Worm (Caenorhabditis elegans) whole organism, dauer: ENCODE measurements around the gene T23B7.2.
"Not testable (repeated sequence)": the region's sequence is repeated elsewhere in the genome, so short reads cannot be mapped to it uniquely, and the experiment has no call there.

Experiments
- unc-62 ChIP-seq: sonication (generic microtip); optimal IDR thresholded peaks from 2 replicates; lab custom pipeline; 2017; ENCODE audit warnings: missing biosample characterization, missing genetic modification reagents, missing genetic modification characterization

Gene T23B7.2

ce11 chrII:4842143-4842658, at the start of gene T23B7.2, which contains the start of gene nspd-4:
Gene T23B7.2, minus strand, starts transcription at chrII:4842243.
Gene nspd-4, plus strand, starts transcription at chrII:4842608.
- TF ChIP-seq unc-62 (GFP tag; lab: Kevin White, UChicago): not testable (repeated sequence)

- no peak for TF ChIP-seq unc-62 (GFP tag; lab: Kevin White, UChicago)
Observed at ce11 chrII:4891012-4891775, 49.2 kb upstream of the T23B7.2 start, which contains the start of gene gst-9. Gene gst-9, plus strand, starts transcription at chrII:4891585.

ce11 chrII:4888527-4889487, 46.8 kb upstream of the T23B7.2 start, which contains the start of gene pgm-1:
Gene pgm-1, plus strand, starts transcription at chrII:4889437.
- TF ChIP-seq unc-62 (GFP tag; lab: Kevin White, UChicago): no peak

ce11 chrII:4885976-4886375, 43.9 kb upstream of the T23B7.2 start, which contains the start of gene R05F9.7:
Gene R05F9.7, plus strand, starts transcription at chrII:4886276.
- TF ChIP-seq unc-62 (GFP tag; lab: Kevin White, UChicago): no peak

ce11 chrII:4884403-4884802, 42.4 kb upstream of the T23B7.2 start:
- TF ChIP-seq unc-62 (GFP tag; lab: Kevin White, UChicago): no peak

DNA sequence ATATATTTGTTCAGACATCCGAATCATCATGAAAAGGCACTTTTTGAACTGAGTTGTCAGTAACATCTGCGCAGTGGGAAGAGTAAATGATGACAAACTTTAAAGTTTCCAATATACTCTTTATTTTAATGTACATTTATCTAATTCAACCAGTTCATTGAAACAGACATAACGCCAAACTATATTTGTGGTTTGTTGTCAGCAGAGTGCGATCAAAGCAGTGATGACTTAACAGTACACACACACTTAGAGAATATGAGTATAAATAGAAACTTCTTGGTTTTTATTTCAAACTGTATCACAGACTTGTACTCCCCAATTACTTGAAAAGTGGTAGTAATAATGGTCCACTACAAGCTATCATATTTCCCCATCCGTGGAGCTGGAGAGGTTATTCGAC, 41.4 kb upstream of the T23B7.2 start, which contains the start of gene gst-8:
Gene gst-8, plus strand, starts transcription at position 301 of the 400 bp plus-strand sequence.
- TF ChIP-seq unc-62 (GFP tag; lab: Kevin White, UChicago): no peak

- TF ChIP-seq unc-62 (GFP tag; lab: Kevin White, UChicago): no peak
Observed at ce11 chrII:4882498-4882897, 40.5 kb upstream of the T23B7.2 start.

DNA sequence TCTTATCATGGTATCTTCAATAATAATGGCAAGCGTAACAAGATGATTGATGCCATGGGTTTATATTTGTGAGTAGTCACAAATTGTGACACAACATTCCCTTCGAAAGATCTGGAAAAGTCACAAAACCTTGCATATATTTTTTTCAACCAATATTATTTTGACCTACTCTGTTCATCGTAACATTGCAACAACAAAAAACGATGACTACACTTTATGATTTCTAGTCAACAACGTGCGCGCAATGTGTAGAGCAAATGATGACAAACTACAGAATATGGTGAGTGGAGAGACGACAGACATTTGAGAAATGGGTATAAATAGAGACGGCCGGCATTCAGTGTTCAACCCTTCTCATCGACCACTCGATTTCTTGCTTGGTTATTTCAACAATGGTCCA, 39.7 kb upstream of the T23B7.2 start, which contains the start of gene gst-7:
Gene gst-7, plus strand, starts transcription at position 336 of the 400 bp plus-strand sequence.
- TF ChIP-seq unc-62 (GFP tag; lab: Kevin White, UChicago): no peak

DNA sequence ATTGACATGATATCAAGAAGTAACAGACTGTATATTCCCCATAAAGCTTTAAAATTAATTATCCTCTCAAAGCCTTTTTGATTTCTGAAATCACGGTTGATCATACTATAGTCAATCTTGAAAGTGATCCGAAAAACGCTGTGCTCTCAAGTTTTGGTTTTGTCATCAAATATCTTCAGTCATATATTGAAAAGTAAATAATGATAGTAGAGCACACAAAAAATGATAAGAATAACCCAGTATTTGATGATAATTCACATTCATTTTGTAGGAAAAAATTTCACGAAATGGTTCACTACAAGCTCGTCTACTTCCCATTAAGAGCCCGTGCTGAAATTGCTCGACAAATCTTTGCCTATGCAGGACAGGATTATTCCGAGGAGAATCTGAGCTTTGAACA, 37.6 kb upstream of the T23B7.2 start, which contains the start of gene gst-6:
Gene gst-6, plus strand, starts transcription at position 263 of the 400 bp plus-strand sequence.
- TF ChIP-seq unc-62 (GFP tag; lab: Kevin White, UChicago): no peak

DNA sequence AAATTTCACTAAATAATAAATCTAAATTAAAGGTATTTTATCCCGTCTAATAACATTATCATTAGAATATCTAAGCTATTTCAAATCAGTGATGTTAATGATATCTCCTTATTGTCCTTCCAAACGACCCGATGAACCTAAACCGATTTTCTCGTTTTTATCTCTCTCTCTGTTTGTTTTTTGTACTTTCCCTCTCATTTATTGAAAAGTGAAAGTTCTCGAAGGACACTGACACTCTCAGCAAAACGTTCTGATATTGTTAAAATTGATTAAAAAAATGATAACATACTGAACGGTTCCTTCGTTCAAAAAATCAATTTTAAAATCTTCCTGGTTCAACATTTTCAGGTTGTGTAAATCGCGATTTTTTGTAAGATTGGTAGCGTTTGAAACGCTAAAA, 34.0 kb upstream of the T23B7.2 start, which contains the start of gene F11G11.13:
Gene F11G11.13, minus strand, starts transcription at position 89 of the 400 bp plus-strand sequence.
- no peak for TF ChIP-seq unc-62 (GFP tag; lab: Kevin White, UChicago)

DNA sequence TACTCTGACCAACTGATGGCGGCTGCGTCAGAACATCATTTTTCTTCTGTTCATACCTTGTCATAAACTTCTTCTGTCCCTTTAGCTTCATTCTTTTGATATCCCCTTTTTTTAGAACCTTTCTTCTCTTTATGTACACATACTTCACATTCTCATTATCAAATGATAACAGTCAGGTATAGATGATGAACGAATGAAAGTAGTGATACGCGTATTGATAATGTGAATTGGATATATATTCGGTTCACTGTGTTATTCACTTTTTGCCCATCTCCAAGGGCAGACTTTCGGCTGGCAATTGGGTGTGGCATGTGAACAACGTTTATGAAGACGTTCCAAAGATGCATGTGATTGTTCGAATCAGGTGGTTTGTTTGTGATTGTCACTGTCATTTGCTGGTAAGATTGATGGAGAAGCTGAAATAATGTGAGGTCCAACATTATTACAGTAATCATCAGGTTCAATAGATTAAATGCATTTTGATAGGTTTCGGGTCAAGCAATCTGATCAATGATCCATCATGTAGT, 32.4 kb upstream of the T23B7.2 start, which contains the start of gene F11G11.15:
Gene F11G11.15, plus strand, starts transcription at position 511 of the 527 bp plus-strand sequence.
- no peak for TF ChIP-seq unc-62 (GFP tag; lab: Kevin White, UChicago)

DNA sequence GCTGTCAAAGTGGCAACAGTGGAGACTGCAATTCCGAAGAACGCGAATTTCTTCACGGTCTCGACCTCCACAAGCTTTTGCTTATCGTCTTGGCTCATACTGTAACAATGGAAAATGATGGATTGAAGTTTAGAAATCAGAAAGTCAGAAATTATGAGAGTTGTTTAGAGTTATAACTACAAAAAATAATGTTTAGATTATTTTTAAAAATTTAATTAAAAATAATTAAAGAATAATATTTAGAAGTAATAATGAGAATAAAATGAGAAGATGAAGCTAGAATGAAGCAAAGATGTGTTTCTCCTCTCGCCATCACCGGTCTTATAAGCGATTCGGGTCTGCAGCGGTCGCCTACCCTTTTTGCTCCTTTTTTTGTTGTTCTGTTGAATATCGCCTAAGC, 31.0 kb upstream of the T23B7.2 start, which contains the start of gene col-73:
Gene col-73, minus strand, starts transcription at position 101 of the 400 bp plus-strand sequence.
- TF ChIP-seq unc-62 (GFP tag; lab: Kevin White, UChicago): no peak

ce11 chrII:4871834-4872233, 29.8 kb upstream of the T23B7.2 start:
- no peak for TF ChIP-seq unc-62 (GFP tag; lab: Kevin White, UChicago)

- TF ChIP-seq unc-62 (GFP tag; lab: Kevin White, UChicago): no peak
Observed at ce11 chrII:4870691-4871090, 28.6 kb upstream of the T23B7.2 start, which contains the start of gene col-20. Gene col-20, minus strand, starts transcription at chrII:4870791.
